Worm (Caenorhabditis elegans) whole organism, midembryonic: ENCODE measurements around the gene M176.10.

ENCODE experiments used
- cog-1 ChIP-seq: sonication (generic microtip); optimal IDR thresholded peaks from 2 replicates; lab custom pipeline; 2016; ENCODE audit warnings: missing genetic modification characterization, missing compliant biosample characterization
- flt-1 ChIP-seq: fragments of 200-800 bp; sonication (Bioruptor generic); IDR thresholded peaks from 2 replicates; pipeline ENCODE4 v1.3.6; 2022; ENCODE audit warnings: missing genetic modification characterization, missing compliant biosample characterization
- med-1 ChIP-seq: sonication (generic microtip); optimal IDR thresholded peaks from 2 replicates; lab custom pipeline; 2017; ENCODE audit warnings: missing genetic modification characterization, mild to moderate bottlenecking, missing compliant biosample characterization, antibody characterized with exemption, missing genetic modification reagents; ENCODE audit not compliant: insufficient read depth
- ref-1 ChIP-seq: fragments of 200-800 bp; sonication (Bioruptor generic); conservative IDR thresholded peaks from 2 replicates; pipeline ENCODE4 v1.3.6; 2022; ENCODE audit warnings: missing genetic modification reagents, missing genetic modification characterization, missing compliant biosample characterization
- ztf-23 ChIP-seq: fragments of 200-800 bp; sonication (Bioruptor generic); IDR thresholded peaks from 2 replicates; pipeline ENCODE4 v1.3.6; 2022; ENCODE audit warnings: missing genetic modification reagents, missing genetic modification characterization, missing compliant biosample characterization

ce11 chrII:9379796-9380195 lies 46.2 kb downstream of the M176.10 start, which contains the start of gene srh-48:
- TF ChIP-seq flt-1 (GFP tag; lab: Robert Waterston, UW) = no peak
- TF ChIP-seq med-1 (GFP tag; lab: Kevin White, UChicago) = no peak
- TF ChIP-seq ref-1 (GFP tag; lab: Robert Waterston, UW) = no peak
- TF ChIP-seq ztf-23 = no peak
- no peak for TF ChIP-seq cog-1 (tag; lab: Kevin White, UChicago)
